Worm (Caenorhabditis elegans) whole organism, L3 larva: ENCODE data around the gene ogt-1.

Experiments
- R02D3.7 ChIP-seq: fragments of 150-350 bp; optimal IDR thresholded peaks from 2 replicates; lab custom pipeline; 2014; ENCODE audit warnings: missing biosample characterization, missing genetic modification characterization
- ZK546.5 ChIP-seq: sonication (generic microtip); optimal IDR thresholded peaks from 2 replicates; lab custom pipeline; 2017; ENCODE audit warnings: missing biosample characterization, missing genetic modification characterization
- aly-2 ChIP-seq: fragments of 150-350 bp; optimal IDR thresholded peaks from 2 replicates; lab custom pipeline; 2014; ENCODE audit warnings: missing biosample characterization, missing genetic modification characterization
- ama-1 ChIP-seq: fragments of 150-350 bp; optimal IDR thresholded peaks from 2 replicates; lab custom pipeline; 2018
- ceh-16 ChIP-seq: sonication (generic microtip); optimal IDR thresholded peaks from 2 replicates; lab custom pipeline; 2017; ENCODE audit warnings: missing biosample characterization, missing genetic modification characterization
- ceh-28 ChIP-seq: fragments of 150-350 bp; optimal IDR thresholded peaks from 2 replicates; lab custom pipeline; 2014; ENCODE audit warnings: missing biosample characterization, missing genetic modification reagents, missing genetic modification characterization
- ceh-82 ChIP-seq: fragments of 150-350 bp; optimal IDR thresholded peaks from 2 replicates; lab custom pipeline; 2014; ENCODE audit warnings: missing biosample characterization, missing genetic modification characterization
- ceh-9 ChIP-seq: sonication (generic microtip); optimal IDR thresholded peaks from 2 replicates; lab custom pipeline; 2018; ENCODE audit warnings: missing biosample characterization, missing genetic modification characterization
- daf-12 ChIP-seq: fragments of 150-350 bp; optimal IDR thresholded peaks from 2 replicates; lab custom pipeline; 2014; ENCODE audit warnings: missing biosample characterization, missing genetic modification reagents, missing genetic modification characterization
- egl-27 ChIP-seq: sonication (generic microtip); optimal IDR thresholded peaks from 4 replicates; lab custom pipeline; 2017; ENCODE audit warnings: missing biosample characterization, missing genetic modification reagents, missing genetic modification characterization
- egl-5 ChIP-seq: fragments of 150-350 bp; optimal IDR thresholded peaks from 2 replicates; lab custom pipeline; 2017; ENCODE audit warnings: missing biosample characterization, missing genetic modification reagents, missing genetic modification characterization, inconsistent platforms
- elt-1 ChIP-seq: fragments of 150-350 bp; optimal IDR thresholded peaks from 2 replicates; lab custom pipeline; 2014; ENCODE audit warnings: missing biosample characterization, missing genetic modification characterization
- elt-2 ChIP-seq: sonication (generic microtip); optimal IDR thresholded peaks from 2 replicates; lab custom pipeline; 2016; ENCODE audit warnings: missing genetic modification reagents, mild to moderate bottlenecking, missing genetic modification characterization, missing compliant biosample characterization
- elt-3 ChIP-seq, 3 experiments: fragments of 150-350 bp in 1 of 3; sonication (generic microtip) in 2 of 3; optimal IDR thresholded peaks; 2 replicates in 2 of 3; 4 replicates in 1 of 3; lab custom pipeline; 2014 to 2017; ENCODE audit warnings: missing biosample characterization in 3 of 3, missing genetic modification characterization in 3 of 3
- eor-1 ChIP-seq, 2 experiments: fragments of 150-350 bp; optimal IDR thresholded peaks; 2 replicates each; lab custom pipeline; 2014 to 2018; ENCODE audit warnings: missing biosample characterization in 2 of 2, missing genetic modification characterization in 2 of 2
- fkh-10 ChIP-seq: sonication (generic microtip); optimal IDR thresholded peaks from 2 replicates; lab custom pipeline; 2017; ENCODE audit warnings: missing biosample characterization, missing genetic modification reagents, missing genetic modification characterization
- fkh-2 ChIP-seq: fragments of 150-350 bp; optimal IDR thresholded peaks from 2 replicates; lab custom pipeline; 2014; ENCODE audit warnings: missing biosample characterization, missing genetic modification reagents, missing genetic modification characterization
- fos-1 ChIP-seq: fragments of 150-350 bp; optimal IDR thresholded peaks from 2 replicates; lab custom pipeline; 2014; ENCODE audit warnings: missing biosample characterization, missing genetic modification characterization
- hmg-11 ChIP-seq: sonication (generic microtip); optimal IDR thresholded peaks from 2 replicates; lab custom pipeline; 2016; ENCODE audit warnings: missing genetic modification characterization, missing compliant biosample characterization
- jun-1 ChIP-seq: fragments of 150-350 bp; optimal IDR thresholded peaks from 2 replicates; lab custom pipeline; 2014; ENCODE audit warnings: missing biosample characterization, missing genetic modification reagents, missing genetic modification characterization
- lin-15B ChIP-seq: fragments of 150-350 bp; optimal IDR thresholded peaks from 2 replicates; lab custom pipeline; 2014; ENCODE audit warnings: missing biosample characterization, missing genetic modification characterization
- lin-39 ChIP-seq: fragments of 150-350 bp; optimal IDR thresholded peaks from 2 replicates; lab custom pipeline; 2018; ENCODE audit warnings: missing biosample characterization, missing genetic modification reagents, missing genetic modification characterization
- lsy-12 ChIP-seq: sonication (generic microtip); optimal IDR thresholded peaks from 2 replicates; lab custom pipeline; 2016; ENCODE audit warnings: mild to moderate bottlenecking, missing genetic modification characterization, missing compliant biosample characterization
- mdl-1 ChIP-seq: fragments of 150-350 bp; optimal IDR thresholded peaks from 2 replicates; lab custom pipeline; 2014; ENCODE audit warnings: missing biosample characterization, missing genetic modification characterization
- mml-1 ChIP-seq: fragments of 150-350 bp; sonication (generic microtip); optimal IDR thresholded peaks from 3 replicates; lab custom pipeline; 2014; ENCODE audit warnings: missing biosample characterization, missing genetic modification characterization
- nfya-1 ChIP-seq: sonication (generic microtip); optimal IDR thresholded peaks from 2 replicates; lab custom pipeline; 2017; ENCODE audit warnings: missing genetic modification characterization, mild to moderate bottlenecking, missing compliant biosample characterization, antibody characterized with exemption, moderate library complexity; ENCODE audit not compliant: insufficient read depth
- nhr-11 ChIP-seq: fragments of 150-350 bp; optimal IDR thresholded peaks from 2 replicates; lab custom pipeline; 2014; ENCODE audit warnings: missing biosample characterization, missing genetic modification characterization
- nhr-12 ChIP-seq: fragments of 150-350 bp; optimal IDR thresholded peaks from 2 replicates; lab custom pipeline; 2014; ENCODE audit warnings: missing biosample characterization, missing genetic modification characterization
- nhr-23 ChIP-seq: fragments of 150-350 bp; optimal IDR thresholded peaks from 2 replicates; lab custom pipeline; 2014; ENCODE audit warnings: missing biosample characterization, missing genetic modification reagents, missing genetic modification characterization
- nhr-237 ChIP-seq: fragments of 150-350 bp; optimal IDR thresholded peaks from 2 replicates; lab custom pipeline; 2014; ENCODE audit warnings: missing biosample characterization, missing genetic modification characterization
- nhr-25 ChIP-seq: sonication (generic microtip); optimal IDR thresholded peaks from 2 replicates; lab custom pipeline; 2017; ENCODE audit warnings: missing biosample characterization, missing genetic modification characterization
- nhr-28 ChIP-seq: fragments of 150-350 bp; optimal IDR thresholded peaks from 2 replicates; lab custom pipeline; 2014; ENCODE audit warnings: missing biosample characterization, missing genetic modification characterization
- nhr-43 ChIP-seq: sonication (generic microtip); optimal IDR thresholded peaks from 2 replicates; lab custom pipeline; 2016; ENCODE audit warnings: mild to moderate bottlenecking, missing genetic modification characterization, missing compliant biosample characterization; ENCODE audit not compliant: poor library complexity, severe bottlenecking
- nhr-67 ChIP-seq: fragments of 150-350 bp; optimal IDR thresholded peaks from 2 replicates; lab custom pipeline; 2014; ENCODE audit warnings: missing biosample characterization, missing genetic modification characterization
- nhr-76 ChIP-seq: fragments of 150-350 bp; sonication (generic microtip); optimal IDR thresholded peaks from 5 replicates; lab custom pipeline; 2014; ENCODE audit warnings: missing biosample characterization, missing genetic modification characterization
- nhr-77 ChIP-seq: fragments of 150-350 bp; optimal IDR thresholded peaks from 2 replicates; lab custom pipeline; 2014; ENCODE audit warnings: missing biosample characterization, missing genetic modification characterization
- pha-4 ChIP-seq: fragments of 150-350 bp; optimal IDR thresholded peaks from 2 replicates; lab custom pipeline; 2014; ENCODE audit warnings: missing biosample characterization, missing genetic modification reagents, missing genetic modification characterization
- pqm-1 ChIP-seq: fragments of 150-350 bp; optimal IDR thresholded peaks from 2 replicates; lab custom pipeline; 2017; ENCODE audit warnings: missing biosample characterization, missing genetic modification characterization, inconsistent platforms
- sea-2 ChIP-seq: fragments of 150-350 bp; sonication (generic microtip); optimal IDR thresholded peaks from 4 replicates; lab custom pipeline; 2014; ENCODE audit warnings: missing biosample characterization, missing genetic modification reagents, missing genetic modification characterization
- skn-1 ChIP-seq: fragments of 150-350 bp; optimal IDR thresholded peaks from 2 replicates; lab custom pipeline; 2014; ENCODE audit warnings: missing biosample characterization, missing genetic modification characterization
- snpc-4 ChIP-seq: fragments of 150-350 bp; optimal IDR thresholded peaks from 2 replicates; lab custom pipeline; 2014; ENCODE audit warnings: missing biosample characterization, missing genetic modification characterization
- tbx-2 ChIP-seq: sonication (generic microtip); optimal IDR thresholded peaks from 2 replicates; lab custom pipeline; 2016; ENCODE audit warnings: mild to moderate bottlenecking, missing genetic modification characterization, missing compliant biosample characterization
- unc-39 ChIP-seq: sonication (generic microtip); optimal IDR thresholded peaks from 4 replicates; lab custom pipeline; 2017; ENCODE audit warnings: missing biosample characterization, missing genetic modification characterization
- unc-62 ChIP-seq: fragments of 150-350 bp; sonication (generic microtip); optimal IDR thresholded peaks from 4 replicates; lab custom pipeline; 2014; ENCODE audit warnings: missing biosample characterization, missing genetic modification reagents, missing genetic modification characterization
- zag-1 ChIP-seq: fragments of 150-350 bp; optimal IDR thresholded peaks from 2 replicates; lab custom pipeline; 2014; ENCODE audit warnings: missing biosample characterization, missing genetic modification characterization
- ztf-11 ChIP-seq: fragments of 150-350 bp; optimal IDR thresholded peaks from 2 replicates; lab custom pipeline; 2014; ENCODE audit warnings: missing biosample characterization, missing genetic modification characterization
- ztf-4 ChIP-seq: fragments of 150-350 bp; optimal IDR thresholded peaks from 2 replicates; lab custom pipeline; 2014; ENCODE audit warnings: missing biosample characterization, missing genetic modification characterization

Gene ogt-1

ce11 chrIII:7122860-7123259, 30.7 kb downstream of the ogt-1 start, which contains the start of the genes B0280.9 and rpia-1 (continued):
- TF ChIP-seq nhr-11 (tag; lab: Kevin White, UChicago): no peak
- no peak for TF ChIP-seq mdl-1 (tag; lab: Kevin White, UChicago)
- no peak for TF ChIP-seq fos-1 (tag; lab: Kevin White, UChicago)
- TF ChIP-seq skn-1 (tag; lab: Kevin White, UChicago): peak; percentile 12
- TF ChIP-seq nhr-43: no peak
- TF ChIP-seq egl-5 (tag; lab: Kevin White, UChicago): no peak
- no peak for TF ChIP-seq nhr-12
- TF ChIP-seq, all 47 proteins: peak for 8

- no peak for TF ChIP-seq snpc-4 (tag; lab: Kevin White, UChicago)
- no peak for TF ChIP-seq fkh-2 (tag; lab: Kevin White, UChicago)
- peak; percentile 46 for TF ChIP-seq egl-27 (tag; lab: Kevin White, UChicago)
- TF ChIP-seq nhr-67 (tag; lab: Kevin White, UChicago): no peak
- no peak for TF ChIP-seq hmg-11 (tag; lab: Kevin White, UChicago)
- no peak for TF ChIP-seq ceh-16 (tag; lab: Kevin White, UChicago)
- TF ChIP-seq nhr-28 (tag; lab: Kevin White, UChicago): no peak
- TF ChIP-seq ztf-11: no peak
- TF ChIP-seq fos-1 (tag; lab: Kevin White, UChicago): no peak
- peak; percentile 68 for TF ChIP-seq nhr-23 (tag; lab: Kevin White, UChicago)
- no peak for TF ChIP-seq ama-1 (lab: Kevin White, UChicago)
- TF ChIP-seq nhr-76 (tag; lab: Kevin White, UChicago): no peak
- no peak for TF ChIP-seq ceh-82 (tag; lab: Kevin White, UChicago)
- peak; percentile 28 for TF ChIP-seq nhr-43
- TF ChIP-seq tbx-2 (tag; lab: Kevin White, UChicago): no peak
- TF ChIP-seq nhr-77 (tag; lab: Kevin White, UChicago): no peak
- no peak for TF ChIP-seq lin-15B (tag; lab: Kevin White, UChicago)
- no peak for TF ChIP-seq R02D3.7 (tag; lab: Kevin White, UChicago)
- TF ChIP-seq daf-12 (tag; lab: Kevin White, UChicago): no peak
- TF ChIP-seq lin-39 (tag; lab: Kevin White, UChicago): no peak
- TF ChIP-seq lsy-12 (tag; lab: Kevin White, UChicago): no peak
- no peak for TF ChIP-seq ZK546.5 (tag; lab: Kevin White, UChicago)
- TF ChIP-seq elt-1 (tag; lab: Kevin White, UChicago): no peak
- no peak for TF ChIP-seq elt-3 (tag; optimal IDR thresholded peaks at IDR 0.05; lab: Kevin White, UChicago)
- TF ChIP-seq nhr-237 (tag; lab: Kevin White, UChicago): no peak
- no peak for TF ChIP-seq zag-1 (tag; lab: Kevin White, UChicago)
- no peak for TF ChIP-seq nhr-11 (tag; lab: Kevin White, UChicago)
- TF ChIP-seq skn-1 (tag; lab: Kevin White, UChicago): no peak
- TF ChIP-seq egl-5 (tag; lab: Kevin White, UChicago): no peak
- TF ChIP-seq nhr-25 (tag; lab: Kevin White, UChicago): peak; percentile 42
- no peak for TF ChIP-seq eor-1 (tag; optimal IDR thresholded peaks at IDR 0.05; lab: Kevin White, UChicago)
- no peak for TF ChIP-seq mdl-1 (tag; lab: Kevin White, UChicago)
- no peak for TF ChIP-seq ceh-9
- no peak for TF ChIP-seq nhr-12
- no peak for TF ChIP-seq fkh-10 (GFP tag; lab: Kevin White, UChicago)
- no peak for TF ChIP-seq sea-2 (GFP tag; lab: Kevin White, UChicago)
- TF ChIP-seq elt-2 (tag; lab: Kevin White, UChicago): peak; percentile 26
- TF ChIP-seq unc-62: no peak
- TF ChIP-seq pqm-1 (tag; lab: Kevin White, UChicago): peak; percentile 63
- TF ChIP-seq pha-4: peak; percentile 31
- no peak for TF ChIP-seq ztf-4 (tag; lab: Kevin White, UChicago)
- no peak for TF ChIP-seq unc-39 (tag; lab: Kevin White, UChicago)
- no peak for TF ChIP-seq ceh-28 (tag; lab: Kevin White, UChicago)
- TF ChIP-seq aly-2 (tag; lab: Kevin White, UChicago): no peak
- no peak for TF ChIP-seq mml-1 (tag; lab: Kevin White, UChicago)
- no peak for TF ChIP-seq nfya-1 (tag; lab: Kevin White, UChicago)
- TF ChIP-seq jun-1: peak; percentile 22
Measured at ce11 chrIII:7120477-7120876, 33.1 kb downstream of the ogt-1 start.
